Worm (Caenorhabditis elegans): ENCODE measurements around the gene clec-61.

The clec-61 gene

ce11 chrII:10513377-10513776, 23.0 kb upstream of the clec-61 start:
- no peak for TF ChIP-seq aptf-3 (GFP tag; IDR thresholded peaks at IDR 0.05)
- TF ChIP-seq cebp-1 (GFP tag; IDR thresholded peaks at IDR 0.05), result no peak
- peak; percentile 3 for TF ChIP-seq cebp-1 (tag; optimal IDR thresholded peaks at IDR 0.05)

- TF ChIP-seq rec-8 (tag; optimal IDR thresholded peaks at IDR 0.05) (no peak), F23B12.7 (tag; optimal IDR thresholded peaks at IDR 0.05; ENCODE audit: insufficient read depth) (no peak), ccch-3 (GFP tag; optimal IDR thresholded peaks at IDR 0.05) (no peak), bed-2 (GFP tag; IDR thresholded peaks at IDR 0.05) (no peak), egl-44 (GFP tag; IDR thresholded peaks at IDR 0.05) (no peak), cebp-1 (GFP tag; IDR thresholded peaks at IDR 0.05) (no peak), cebp-1 (tag; optimal IDR thresholded peaks at IDR 0.05) (peak; percentile 1), sptf-2 (GFP tag; optimal IDR thresholded peaks at IDR 0.05) (no peak)
Observed at ce11 chrII:10510242-10510641, 19.9 kb upstream of the clec-61 start, which contains the start of gene F59B10.3. TSS of gene F59B10.3 (plus strand) at chrII:10510542.

DNA sequence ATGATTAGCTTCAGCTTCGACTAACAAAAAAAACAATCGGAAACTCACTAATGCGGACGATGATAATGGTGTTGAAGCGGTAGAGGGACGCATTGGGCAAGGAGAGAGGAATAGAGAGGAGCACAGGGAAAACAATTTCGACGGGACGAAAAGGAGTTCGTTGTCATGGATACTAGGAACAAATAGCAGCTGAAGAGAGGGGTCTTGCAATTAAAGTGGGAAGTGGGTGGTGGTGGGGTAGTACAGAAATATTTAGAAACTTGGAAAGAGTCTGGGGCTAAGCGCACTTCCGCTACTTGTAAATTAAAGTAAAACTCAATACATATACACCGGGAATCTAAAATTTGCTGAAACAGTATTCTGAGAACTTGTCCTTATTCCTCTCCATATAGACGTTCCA, 19.4 kb upstream of the clec-61 start, which contains the start of gene F59B10.2:
Gene F59B10.2 (minus strand): TSS at position 101 of the 400 bp plus-strand sequence.
- TF ChIP-seq Y56A3A.18 (GFP tag; IDR thresholded peaks at IDR 0.05), result no peak
- no peak for TF ChIP-seq nfyb-1 (GFP tag; IDR thresholded peaks at IDR 0.05)
- TF ChIP-seq F52B5.7 (tag; optimal IDR thresholded peaks at IDR 0.05), result no peak
- TF ChIP-seq ceh-27 (GFP tag; optimal IDR thresholded peaks at IDR 0.05), result no peak
- no peak for TF ChIP-seq hlh-12 (tag; optimal IDR thresholded peaks at IDR 0.05)
- TF ChIP-seq K11D2.4 (GFP tag; IDR thresholded peaks at IDR 0.05), result no peak
- no peak for TF ChIP-seq tbx-9 (tag; optimal IDR thresholded peaks at IDR 0.05; ENCODE audit: borderline replicate concordance)
- no peak for TF ChIP-seq F49E8.2 (tag; optimal IDR thresholded peaks at IDR 0.05; ENCODE audit: insufficient read depth)
- TF ChIP-seq ztf-18 (tag; optimal IDR thresholded peaks at IDR 0.05), result no peak
- no peak for TF ChIP-seq atf-7 (tag; optimal IDR thresholded peaks at IDR 0.05)
- no peak for TF ChIP-seq F57A8.1 (GFP tag; optimal IDR thresholded peaks at IDR 0.05)
- no peak for TF ChIP-seq B0336.3 (GFP tag; IDR thresholded peaks at IDR 0.05)
- TF ChIP-seq aptf-2 (GFP tag; conservative IDR thresholded peaks at IDR 0.05), result no peak
- no peak for TF ChIP-seq nhr-120 (GFP tag; IDR thresholded peaks at IDR 0.05)
- TF ChIP-seq F37B4.10 (GFP tag; IDR thresholded peaks at IDR 0.05), result no peak
- TF ChIP-seq mes-4 (tag; optimal IDR thresholded peaks at IDR 0.05), result no peak
- no peak for TF ChIP-seq ama-1 (optimal IDR thresholded peaks at IDR 0.05)
- no peak for TF ChIP-seq ama-1 (GFP tag; optimal IDR thresholded peaks at IDR 0.05)
- TF ChIP-seq mxl-1 (tag; optimal IDR thresholded peaks at IDR 0.05), result no peak
- no peak for TF ChIP-seq nhr-80 (tag; optimal IDR thresholded peaks at IDR 0.05)

- no peak for TF ChIP-seq ztf-18 (tag; optimal IDR thresholded peaks at IDR 0.05)
- no peak for TF ChIP-seq F10E7.11 (tag; optimal IDR thresholded peaks at IDR 0.05)
- TF ChIP-seq ets-4 (GFP tag; optimal IDR thresholded peaks at IDR 0.05), result no peak
- no peak for TF ChIP-seq F33H1.4 (GFP tag; IDR thresholded peaks at IDR 0.05)
- no peak for TF ChIP-seq egl-44 (GFP tag; IDR thresholded peaks at IDR 0.05)
- TF ChIP-seq lin-54 (GFP tag; optimal IDR thresholded peaks at IDR 0.05), result no peak
- TF ChIP-seq nfyb-1 (GFP tag; IDR thresholded peaks at IDR 0.05), result no peak
- no peak for TF ChIP-seq F57C9.4 (tag; optimal IDR thresholded peaks at IDR 0.05)
- no peak for TF ChIP-seq nfya-1 (tag; optimal IDR thresholded peaks at IDR 0.05; ENCODE audit: borderline replicate concordance, insufficient read depth)
- no peak for TF ChIP-seq ceh-40 (GFP tag; IDR thresholded peaks at IDR 0.05)
- TF ChIP-seq ztf-28 (GFP tag; IDR thresholded peaks at IDR 0.05), result no peak
- TF ChIP-seq Y53G8AR.9 (GFP tag; conservative IDR thresholded peaks at IDR 0.05), result no peak
- TF ChIP-seq D2030.7 (GFP tag; IDR thresholded peaks at IDR 0.05), result no peak
- TF ChIP-seq sdz-38 (tag; optimal IDR thresholded peaks at IDR 0.05), result no peak
- TF ChIP-seq nhr-27 (tag; optimal IDR thresholded peaks at IDR 0.05), result no peak
- no peak for TF ChIP-seq B0336.3 (GFP tag; IDR thresholded peaks at IDR 0.05)
- no peak for TF ChIP-seq mcd-1 (GFP tag; IDR thresholded peaks at IDR 0.05)
- TF ChIP-seq chd-7 (tag; optimal IDR thresholded peaks at IDR 0.05), result no peak
- no peak for TF ChIP-seq hrde-1 (tag; optimal IDR thresholded peaks at IDR 0.05; ENCODE audit: borderline replicate concordance)
- TF ChIP-seq ZK185.1 (tag; optimal IDR thresholded peaks at IDR 0.05; ENCODE audit: poor library complexity, severe bottlenecking), result no peak
Observed at ce11 chrII:10507906-10508305, 17.6 kb upstream of the clec-61 start.

Measured in whole organism, young adult.